Fruit fly (Drosophila melanogaster) whole organism, embryonic: ENCODE results near the gene CG18135.
A peak's percentile ranks its signal among the peaks of the same experiment; 100 is the strongest.

Source experiments
- Abd-B ChIP-seq: fragments of 200-800 bp; sonication (Bioruptor generic); optimal IDR thresholded peaks from 2 replicates; lab custom pipeline; 2018; ENCODE audit warnings: missing biosample characterization, mild to moderate bottlenecking, missing genetic modification characterization, moderate library complexity
- Blimp-1 ChIP-seq: fragments of 200-800 bp; sonication (Bioruptor generic); optimal IDR thresholded peaks from 3 replicates; lab custom pipeline; 2018; ENCODE audit warnings: missing biosample characterization, missing genetic modification characterization, mild to moderate bottlenecking, moderate library complexity, missing genetic modification reagents
- CG10462 ChIP-seq: fragments of 200-800 bp; sonication (Bioruptor generic); optimal IDR thresholded peaks from 2 replicates; lab custom pipeline; 2016; ENCODE audit warnings: missing biosample characterization, missing genetic modification characterization
- CG10565 ChIP-seq: fragments of 200-800 bp; sonication (Bioruptor generic); optimal IDR thresholded peaks from 3 replicates; lab custom pipeline; 2016; ENCODE audit warnings: missing biosample characterization, mild to moderate bottlenecking, missing genetic modification characterization
- CG12236 ChIP-seq: fragments of 200-800 bp; sonication (Bioruptor generic); optimal IDR thresholded peaks from 2 replicates; lab custom pipeline; 2016; ENCODE audit warnings: missing biosample characterization, missing genetic modification characterization
- CG12769 ChIP-seq: fragments of 200-800 bp; sonication (Bioruptor generic); optimal IDR thresholded peaks from 2 replicates; lab custom pipeline; 2019; ENCODE audit warnings: missing biosample characterization, mild to moderate bottlenecking, missing genetic modification characterization, moderate library complexity
- CG13424 ChIP-seq: fragments of 200-800 bp; sonication (Bioruptor generic); optimal IDR thresholded peaks from 2 replicates; lab custom pipeline; 2019; ENCODE audit warnings: missing biosample characterization, mild to moderate bottlenecking, missing genetic modification characterization, moderate library complexity
- CG14667 ChIP-seq: fragments of 200-800 bp; sonication (Bioruptor generic); IDR thresholded peaks from 2 replicates; pipeline ENCODE4 v1.3.6; 2022; ENCODE audit warnings: missing biosample characterization, missing genetic modification characterization
- CG15601 ChIP-seq: fragments of 200-800 bp; sonication (Bioruptor generic); optimal IDR thresholded peaks from 3 replicates; lab custom pipeline; 2019; ENCODE audit warnings: missing biosample characterization, mild to moderate bottlenecking, missing genetic modification characterization, moderate library complexity
- CG16779 ChIP-seq: fragments of 200-800 bp; sonication (Bioruptor generic); IDR thresholded peaks from 2 replicates; pipeline ENCODE4 v1.3.6; 2022; ENCODE audit warnings: missing biosample characterization, missing genetic modification characterization
- CG4424 ChIP-seq: fragments of 200-800 bp; sonication (Bioruptor generic); optimal IDR thresholded peaks from 3 replicates; lab custom pipeline; 2016; ENCODE audit warnings: missing biosample characterization, missing genetic modification characterization
- CG5180 ChIP-seq: fragments of 200-800 bp; sonication (Bioruptor generic); optimal IDR thresholded peaks from 3 replicates; lab custom pipeline; 2017; ENCODE audit warnings: missing biosample characterization, missing genetic modification characterization, mild to moderate bottlenecking, moderate library complexity, missing genetic modification reagents
- CG6854 ChIP-seq: fragments of 200-800 bp; sonication (Bioruptor generic); optimal IDR thresholded peaks from 3 replicates; lab custom pipeline; 2017; ENCODE audit warnings: missing biosample characterization, mild to moderate bottlenecking, missing genetic modification characterization
- CG8765 ChIP-seq: fragments of 200-800 bp; sonication (Bioruptor generic); IDR thresholded peaks from 2 replicates; pipeline ENCODE4 v1.3.6; 2022; ENCODE audit warnings: missing biosample characterization, missing genetic modification characterization
- CG9727 ChIP-seq: fragments of 200-800 bp; sonication (Bioruptor generic); optimal IDR thresholded peaks from 3 replicates; lab custom pipeline; 2017; ENCODE audit warnings: missing biosample characterization, mild to moderate bottlenecking, missing genetic modification characterization
- CrebB ChIP-seq: fragments of 200-800 bp; sonication (Bioruptor generic); optimal IDR thresholded peaks from 3 replicates; lab custom pipeline; 2018; ENCODE audit warnings: missing biosample characterization, mild to moderate bottlenecking, missing genetic modification characterization
- D ChIP-seq, 2 experiments: fragments of 200-800 bp in 1 of 2; fragments of >200 bp in 1 of 2; sonication (Bioruptor generic) in 1 of 2; optimal IDR thresholded peaks; 2 replicates in 1 of 2; 3 replicates in 1 of 2; lab custom pipeline; 2017; ENCODE audit warnings: mild to moderate bottlenecking in 1 of 2, missing biosample characterization in 1 of 2, missing genetic modification characterization in 1 of 2, missing genetic modification reagents in 1 of 2
- D19B ChIP-seq: fragments of 200-800 bp; sonication (Bioruptor generic); optimal IDR thresholded peaks from 2 replicates; lab custom pipeline; 2017; ENCODE audit warnings: missing biosample characterization, mild to moderate bottlenecking, missing genetic modification characterization
- Ets97D ChIP-seq: fragments of 200-800 bp; sonication (Bioruptor generic); optimal IDR thresholded peaks from 3 replicates; lab custom pipeline; 2016; ENCODE audit warnings: missing biosample characterization, missing genetic modification characterization
- Gug ChIP-seq: fragments of 200-800 bp; sonication (Bioruptor generic); IDR thresholded peaks from 4 replicates; pipeline ENCODE4 v1.3.6; 2022; ENCODE audit warnings: missing biosample characterization, missing genetic modification characterization
- HHEX ChIP-seq: fragments of 200-800 bp; sonication (Bioruptor generic); optimal IDR thresholded peaks from 3 replicates; lab custom pipeline; 2017; ENCODE audit warnings: missing biosample characterization, mild to moderate bottlenecking, missing genetic modification characterization, missing genetic modification reagents
- HmgZ ChIP-seq: fragments of 200-800 bp; sonication (Bioruptor generic); optimal IDR thresholded peaks from 2 replicates; lab custom pipeline; 2018; ENCODE audit warnings: missing biosample characterization, mild to moderate bottlenecking, missing genetic modification characterization
- Hmr ChIP-seq: fragments of 200-800 bp; sonication (Bioruptor generic); optimal IDR thresholded peaks from 3 replicates; lab custom pipeline; 2017; ENCODE audit warnings: mild to moderate bottlenecking, missing biosample characterization, missing genetic modification reagents, missing genetic modification characterization
- Meics ChIP-seq: fragments of 200-800 bp; sonication (Bioruptor generic); optimal IDR thresholded peaks from 2 replicates; lab custom pipeline; 2017; ENCODE audit warnings: missing biosample characterization, mild to moderate bottlenecking, missing genetic modification characterization
- NC2α ChIP-seq: fragments of 200-800 bp; sonication (Bioruptor generic); optimal IDR thresholded peaks from 2 replicates; lab custom pipeline; 2016; ENCODE audit warnings: missing biosample characterization, missing genetic modification characterization
- Six4 ChIP-seq: fragments of 200-800 bp; sonication (Bioruptor generic); optimal IDR thresholded peaks from 2 replicates; lab custom pipeline; 2016; ENCODE audit warnings: missing biosample characterization, missing genetic modification characterization
- Sox100B ChIP-seq: fragments of 200-800 bp; sonication (Bioruptor generic); optimal IDR thresholded peaks from 3 replicates; lab custom pipeline; 2018; ENCODE audit warnings: missing biosample characterization, mild to moderate bottlenecking, missing genetic modification characterization
- ase ChIP-seq: fragments of 200-800 bp; sonication (Bioruptor generic); IDR thresholded peaks from 3 replicates; pipeline ENCODE4 v1.3.6; 2022; ENCODE audit warnings: missing biosample characterization, missing genetic modification characterization
- bsh ChIP-seq, 2 experiments: fragments of 200-800 bp; sonication (Bioruptor generic); optimal IDR thresholded peaks; 2 replicates each; lab custom pipeline; 2017 to 2018; ENCODE audit warnings: mild to moderate bottlenecking in 2 of 2, missing biosample characterization in 2 of 2, missing genetic modification characterization in 2 of 2, moderate library complexity in 1 of 2
- eve ChIP-seq, 2 experiments: fragments of >200 bp; optimal IDR thresholded peaks; 2 replicates each; lab custom pipeline; 2017; ENCODE audit warnings: missing biosample characterization in 2 of 2, missing genetic modification characterization in 2 of 2
- ftz-f1 ChIP-seq: fragments of 200-800 bp; sonication (Bioruptor generic); optimal IDR thresholded peaks from 2 replicates; lab custom pipeline; 2016; ENCODE audit warnings: missing biosample characterization, missing genetic modification characterization
- gsb-n ChIP-seq: fragments of 200-800 bp; sonication (Bioruptor generic); optimal IDR thresholded peaks from 3 replicates; lab custom pipeline; 2018; ENCODE audit warnings: missing biosample characterization, mild to moderate bottlenecking, missing genetic modification characterization
- ham ChIP-seq: fragments of 200-800 bp; sonication (Bioruptor generic); IDR thresholded peaks from 2 replicates; pipeline ENCODE4 v1.3.6; 2022; ENCODE audit warnings: missing biosample characterization, missing genetic modification characterization
- hbn ChIP-seq: fragments of 200-800 bp; sonication (Bioruptor generic); IDR thresholded peaks from 2 replicates; pipeline ENCODE4 v1.3.6; 2022; ENCODE audit warnings: missing biosample characterization, missing genetic modification characterization; ENCODE audit not compliant: partially characterized antibody
- kni ChIP-seq: fragments of 200-800 bp; sonication (Bioruptor generic); optimal IDR thresholded peaks from 3 replicates; lab custom pipeline; 2017; ENCODE audit warnings: mild to moderate bottlenecking, missing biosample characterization, missing genetic modification reagents, missing genetic modification characterization
- lab ChIP-seq: fragments of 200-800 bp; sonication (Bioruptor generic); optimal IDR thresholded peaks from 3 replicates; lab custom pipeline; 2017; ENCODE audit warnings: missing biosample characterization, missing genetic modification characterization, mild to moderate bottlenecking, moderate library complexity, missing genetic modification reagents
- lilli ChIP-seq: fragments of 200-800 bp; sonication (Bioruptor generic); optimal IDR thresholded peaks from 3 replicates; lab custom pipeline; 2016; ENCODE audit warnings: missing biosample characterization, missing genetic modification characterization
- lola ChIP-seq, 3 experiments: fragments of >200 bp in 2 of 3; fragments of 200-800 bp in 1 of 3; sonication (Bioruptor generic) in 1 of 3; optimal IDR thresholded peaks; 2 replicates each; lab custom pipeline; 2017 to 2019; ENCODE audit warnings: missing biosample characterization in 3 of 3, missing genetic modification characterization in 3 of 3, mild to moderate bottlenecking in 1 of 3, moderate library complexity in 1 of 3
- oc ChIP-seq: fragments of 200-800 bp; sonication (Bioruptor generic); optimal IDR thresholded peaks from 2 replicates; lab custom pipeline; 2018; ENCODE audit warnings: missing biosample characterization, mild to moderate bottlenecking, missing genetic modification characterization, moderate library complexity
- phol ChIP-seq: fragments of 200-800 bp; sonication (Bioruptor generic); optimal IDR thresholded peaks from 3 replicates; lab custom pipeline; 2018; ENCODE audit warnings: missing biosample characterization, mild to moderate bottlenecking, missing genetic modification characterization, moderate library complexity
- pros ChIP-seq: fragments of 200-800 bp; sonication (Bioruptor generic); optimal IDR thresholded peaks from 3 replicates; lab custom pipeline; 2019; ENCODE audit warnings: missing biosample characterization, mild to moderate bottlenecking, missing genetic modification characterization, moderate library complexity
- repo ChIP-seq: fragments of 200-800 bp; sonication (Bioruptor generic); optimal IDR thresholded peaks from 2 replicates; lab custom pipeline; 2016; ENCODE audit warnings: missing biosample characterization, missing genetic modification characterization
- salm ChIP-seq: fragments of 200-800 bp; sonication (Bioruptor generic); optimal IDR thresholded peaks from 2 replicates; lab custom pipeline; 2018; ENCODE audit warnings: missing biosample characterization, mild to moderate bottlenecking, missing genetic modification characterization
- shn ChIP-seq: fragments of 200-800 bp; sonication (Bioruptor generic); optimal IDR thresholded peaks from 3 replicates; lab custom pipeline; 2016; ENCODE audit warnings: missing biosample characterization, missing genetic modification characterization
- sim ChIP-seq: fragments of 200-800 bp; sonication (Bioruptor generic); IDR thresholded peaks from 2 replicates; pipeline ENCODE4 v1.3.6; 2022; ENCODE audit warnings: missing biosample characterization, missing genetic modification characterization
- ttk ChIP-seq: fragments of 200-800 bp; sonication (Bioruptor generic); IDR thresholded peaks from 2 replicates; pipeline ENCODE4 v2.1.2; 2022; ENCODE audit warnings: missing biosample characterization, missing genetic modification characterization
- unpg ChIP-seq: fragments of 200-800 bp; sonication (Bioruptor generic); optimal IDR thresholded peaks from 3 replicates; lab custom pipeline; 2018; ENCODE audit warnings: missing biosample characterization, mild to moderate bottlenecking, missing genetic modification characterization, moderate library complexity

The CG18135 gene

DNA sequence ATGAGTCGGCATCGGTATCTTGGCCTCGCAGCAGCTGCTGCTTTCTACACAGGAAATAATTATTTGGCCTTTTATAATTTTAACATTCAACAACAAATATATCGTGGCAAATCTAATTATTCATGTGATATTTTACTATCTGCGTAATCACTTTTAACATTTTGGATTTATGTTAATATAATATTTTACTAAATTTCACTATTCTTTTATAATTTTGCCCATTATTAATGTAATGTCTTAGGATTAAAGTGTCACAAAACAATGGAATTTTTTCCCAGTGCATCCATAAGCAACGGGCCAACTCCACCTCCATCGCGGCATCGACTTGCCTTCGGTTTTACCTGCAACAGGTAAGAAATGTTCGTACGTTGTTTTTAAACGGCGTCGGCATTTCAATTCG lies 44.4 kb upstream of the CG18135 start (continued):
- TF ChIP-seq CrebB, result peak; percentile 53
- TF ChIP-seq ase (GFP tag; lab: Robert Waterston, UW), result peak; percentile 62; the same call in 1 of the 3 replicates
- peak; percentile 39 for TF ChIP-seq HmgZ (tag; lab: Kevin White, UChicago)
- peak; percentile 66; the same call in 1 of the 2 replicates for TF ChIP-seq sim (GFP tag; lab: Robert Waterston, UW)
- peak; percentile 24 for TF ChIP-seq Ets97D (GFP tag; lab: Kevin White, UChicago)
- TF ChIP-seq CG10565 (GFP tag; lab: Kevin White, UChicago), result no peak
- no peak for TF ChIP-seq ftz-f1
- TF ChIP-seq Six4, result peak; percentile 75
- TF ChIP-seq CG10462 (GFP tag; lab: Kevin White, UChicago), result peak; percentile 40
- no peak for TF ChIP-seq ham
- TF ChIP-seq ttk (GFP tag; lab: Robert Waterston, UW), result peak; percentile 61; the same call in 1 of the 2 replicates
- peak; percentile 75 for TF ChIP-seq lab

DNA sequence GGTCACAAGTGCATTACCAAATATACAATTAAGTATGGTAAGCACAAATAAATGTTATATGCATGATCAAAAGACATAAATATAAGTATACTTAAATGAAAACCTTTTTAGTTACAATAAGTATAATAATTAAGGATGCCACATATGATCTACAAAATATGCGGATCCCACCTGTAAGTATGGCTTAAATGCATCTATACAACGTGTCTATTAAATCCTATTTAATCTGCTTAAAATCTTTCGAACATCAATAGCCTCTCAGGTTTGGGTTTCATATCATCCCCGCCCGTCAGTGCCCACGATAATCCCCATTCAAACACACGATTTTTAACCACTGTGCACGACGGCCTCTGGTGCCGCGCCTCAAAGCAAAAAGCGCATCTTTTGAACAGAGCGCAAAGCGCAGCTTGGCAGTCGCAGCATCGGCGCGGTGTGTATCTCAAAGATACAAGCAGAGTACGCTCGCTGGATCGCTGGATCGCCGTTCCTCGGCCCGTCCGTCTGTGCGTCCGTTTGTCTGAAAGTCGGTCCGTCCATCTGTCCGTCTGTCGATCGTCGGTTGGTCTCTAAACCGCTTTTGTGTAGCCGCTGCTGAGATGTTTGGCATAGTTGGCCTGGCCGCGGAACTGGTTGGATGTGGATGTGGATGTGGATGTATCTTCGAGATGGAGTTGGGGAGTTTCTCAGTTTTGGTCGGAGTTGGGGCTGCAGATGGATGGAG lies 43.7 kb upstream of the CG18135 start:
- TF ChIP-seq pros (GFP tag; lab: Kevin White, UChicago) (peak; percentile 74), oc (peak; percentile 97), Gug (GFP tag; lab: Robert Waterston, UW) (no peak), Meics (GFP tag; lab: Kevin White, UChicago) (no peak), CG12236 (no peak), CG5180 (peak; percentile 75), CG12769 (peak; percentile 26), lola (GFP tag; optimal IDR thresholded peaks at IDR 0.05; lab: Kevin White, UChicago) (peak in 1 of 3 experiments; percentile 19), Abd-B (GFP tag; lab: Kevin White, UChicago) (peak; percentile 2), HHEX (GFP tag; lab: Kevin White, UChicago) (no peak), CG13424 (tag; lab: Kevin White, UChicago) (peak; percentile 48), hbn (GFP tag; lab: Robert Waterston, UW) (no peak), D19B (no peak), shn (GFP tag; lab: Kevin White, UChicago) (no peak), kni (GFP tag; lab: Kevin White, UChicago) (peak; percentile 56), gsb-n (tag; lab: Kevin White, UChicago) (peak; percentile 42), repo (GFP tag; lab: Kevin White, UChicago) (no peak), CG9727 (GFP tag; lab: Kevin White, UChicago) (peak; percentile 16), CG16779 (0 out of 2 replicates have a peak, but pooled peaks have one; percentile 8), Hmr (GFP tag; lab: Kevin White, UChicago) (no peak), CG6854 (peak; percentile 9), phol (tag; lab: Kevin White, UChicago) (peak; percentile 38), NC2α (GFP tag; lab: Kevin White, UChicago) (no peak), D (optimal IDR thresholded peaks at IDR 0.05; lab: Kevin White, UChicago) (no peak), D (GFP tag; optimal IDR thresholded peaks at IDR 0.05; lab: Kevin White, UChicago) (peak; percentile 51), Sox100B (GFP tag; lab: Kevin White, UChicago) (peak; percentile 59), unpg (GFP tag; lab: Kevin White, UChicago) (peak; percentile 15), CG8765 (no peak), CG15601 (tag; lab: Kevin White, UChicago) (peak; percentile 10), CG4424 (GFP tag; lab: Kevin White, UChicago) (peak; percentile 31), bsh (GFP tag; optimal IDR thresholded peaks at IDR 0.05; lab: Kevin White, UChicago) (peak; percentile 40 to 80), salm (tag; lab: Kevin White, UChicago) (peak; percentile 6), lilli (peak; percentile 5), CG14667 (GFP tag; lab: Robert Waterston, UW) (no peak), Blimp-1 (GFP tag; lab: Kevin White, UChicago) (peak; percentile 19), ftz-f1 (no peak), eve (GFP tag; optimal IDR thresholded peaks at IDR 0.05; lab: Kevin White, UChicago) (peak in 1 of 2 experiments; percentile 74)
